Fruit fly (Drosophila melanogaster) whole organism, embryonic: ENCODE results near the gene CSN5.

Experiments
- B-H1 ChIP-seq: fragments of 200-800 bp; sonication (Bioruptor generic); IDR thresholded peaks from 3 replicates; pipeline ENCODE4 v1.3.6; 2022; ENCODE audit warnings: missing biosample characterization, missing genetic modification characterization
- C15 ChIP-seq: fragments of 200-800 bp; sonication (Bioruptor generic); IDR thresholded peaks from 3 replicates; pipeline ENCODE4 v1.3.6; 2022; ENCODE audit warnings: missing biosample characterization, missing genetic modification characterization
- CG10654 ChIP-seq: fragments of 200-800 bp; sonication (Bioruptor generic); optimal IDR thresholded peaks from 2 replicates; lab custom pipeline; 2016; ENCODE audit warnings: missing biosample characterization, missing genetic modification characterization
- CG10959 ChIP-seq: fragments of 200-800 bp; sonication (Bioruptor generic); IDR thresholded peaks from 2 replicates; pipeline ENCODE4 v1.3.6; 2022; ENCODE audit warnings: missing biosample characterization, missing genetic modification characterization
- CG11456 ChIP-seq: fragments of 200-800 bp; sonication (Bioruptor generic); IDR thresholded peaks from 3 replicates; pipeline ENCODE4 v1.3.6; 2022; ENCODE audit warnings: missing biosample characterization, missing genetic modification characterization
- CG13624 ChIP-seq: fragments of 200-800 bp; sonication (Bioruptor generic); optimal IDR thresholded peaks from 2 replicates; lab custom pipeline; 2016; ENCODE audit warnings: missing biosample characterization, missing genetic modification characterization
- CG14441 ChIP-seq: fragments of 200-800 bp; sonication (Bioruptor generic); IDR thresholded peaks from 2 replicates; pipeline ENCODE4 v1.3.6; 2022; ENCODE audit warnings: missing biosample characterization, missing genetic modification characterization
- CG14965 ChIP-seq: fragments of 200-800 bp; sonication (Bioruptor generic); optimal IDR thresholded peaks from 2 replicates; lab custom pipeline; 2016; ENCODE audit warnings: missing biosample characterization, missing genetic modification characterization, borderline replicate concordance
- CG15073 ChIP-seq: fragments of 200-800 bp; sonication (Bioruptor generic); optimal IDR thresholded peaks from 2 replicates; lab custom pipeline; 2016; ENCODE audit warnings: missing biosample characterization, missing genetic modification characterization
- CG16815 ChIP-seq: fragments of 200-800 bp; sonication (Bioruptor generic); optimal IDR thresholded peaks from 3 replicates; lab custom pipeline; 2017; ENCODE audit warnings: missing biosample characterization, mild to moderate bottlenecking, missing genetic modification characterization
- CG18599 ChIP-seq: fragments of 200-800 bp; sonication (Bioruptor generic); optimal IDR thresholded peaks from 3 replicates; lab custom pipeline; 2017; ENCODE audit warnings: missing biosample characterization, missing genetic modification characterization, mild to moderate bottlenecking, moderate library complexity, missing genetic modification reagents
- CG18764 ChIP-seq: fragments of 200-800 bp; sonication (Bioruptor generic); optimal IDR thresholded peaks from 3 replicates; lab custom pipeline; 2016; ENCODE audit warnings: missing biosample characterization, missing genetic modification characterization
- CG32767 ChIP-seq: fragments of 200-800 bp; sonication (Bioruptor generic); IDR thresholded peaks from 2 replicates; pipeline ENCODE4 v1.3.6; 2022; ENCODE audit warnings: missing biosample characterization, missing genetic modification characterization
- CG34376 ChIP-seq: fragments of 200-800 bp; sonication (Bioruptor generic); optimal IDR thresholded peaks from 2 replicates; lab custom pipeline; 2018; ENCODE audit warnings: missing biosample characterization, mild to moderate bottlenecking, missing genetic modification characterization
- CG3726 ChIP-seq: fragments of 200-800 bp; sonication (Bioruptor generic); IDR thresholded peaks from 3 replicates; pipeline ENCODE4, ENCODE4 v1.3.6; 2022; ENCODE audit warnings: missing biosample characterization, missing genetic modification characterization
- CG3847 ChIP-seq: fragments of 200-800 bp; sonication (Bioruptor generic); IDR thresholded peaks from 2 replicates; pipeline ENCODE4 v1.3.6; 2022; ENCODE audit warnings: missing biosample characterization, missing genetic modification characterization
- CG43689 ChIP-seq: fragments of 200-800 bp; sonication (Bioruptor generic); IDR thresholded peaks from 2 replicates; pipeline ENCODE4 v1.3.6; 2022; ENCODE audit warnings: missing biosample characterization, missing genetic modification characterization
- CG4730 ChIP-seq: fragments of 200-800 bp; sonication (Bioruptor generic); IDR thresholded peaks from 2 replicates; pipeline ENCODE4 v1.3.6; 2022; ENCODE audit warnings: missing biosample characterization, missing genetic modification characterization
- CG4854 ChIP-seq: fragments of 200-800 bp; sonication (Bioruptor generic); optimal IDR thresholded peaks from 2 replicates; lab custom pipeline; 2016; ENCODE audit warnings: missing biosample characterization, missing genetic modification characterization, inconsistent platforms
- CG5245 ChIP-seq: fragments of 200-800 bp; sonication (Bioruptor generic); optimal IDR thresholded peaks from 3 replicates; lab custom pipeline; 2016; ENCODE audit warnings: missing biosample characterization, missing genetic modification characterization
- CG6683 ChIP-seq: fragments of 200-800 bp; sonication (Bioruptor generic); optimal IDR thresholded peaks from 2 replicates; lab custom pipeline; 2017; ENCODE audit warnings: missing biosample characterization, mild to moderate bottlenecking, missing genetic modification characterization, missing genetic modification reagents
- CG8765 ChIP-seq: fragments of 200-800 bp; sonication (Bioruptor generic); IDR thresholded peaks from 2 replicates; pipeline ENCODE4 v1.3.6; 2022; ENCODE audit warnings: missing biosample characterization, missing genetic modification characterization
- CHES-1-like ChIP-seq: fragments of 200-800 bp; sonication (Bioruptor generic); optimal IDR thresholded peaks from 2 replicates; lab custom pipeline; 2016; ENCODE audit warnings: missing biosample characterization, missing genetic modification characterization
- Dbx ChIP-seq: fragments of 200-800 bp; sonication (Bioruptor generic); IDR thresholded peaks from 3 replicates; pipeline ENCODE4 v1.3.6; 2022; ENCODE audit warnings: missing biosample characterization, missing genetic modification characterization
- Dp ChIP-seq: fragments of 200-800 bp; sonication (Bioruptor generic); optimal IDR thresholded peaks from 2 replicates; lab custom pipeline; 2018; ENCODE audit warnings: missing biosample characterization, mild to moderate bottlenecking, missing genetic modification characterization, moderate library complexity
- Fer3 ChIP-seq: fragments of 200-800 bp; sonication (Bioruptor generic); optimal IDR thresholded peaks from 2 replicates; lab custom pipeline; 2018; ENCODE audit warnings: missing biosample characterization, mild to moderate bottlenecking, missing genetic modification characterization, moderate library complexity
- Myb ChIP-seq: fragments of 200-800 bp; sonication (Bioruptor generic); optimal IDR thresholded peaks from 2 replicates; lab custom pipeline; 2016; ENCODE audit warnings: missing biosample characterization, missing genetic modification characterization
- Nf-YC ChIP-seq: fragments of 200-800 bp; optimal IDR thresholded peaks from 3 replicates; lab custom pipeline; 2019; ENCODE audit warnings: missing biosample characterization, mild to moderate bottlenecking, missing genetic modification characterization, moderate library complexity
- Ptx1 ChIP-seq: fragments of 200-800 bp; sonication (Bioruptor generic); IDR thresholded peaks from 2 replicates; pipeline ENCODE4 v1.3.6; 2022; ENCODE audit warnings: missing biosample characterization, missing genetic modification characterization
- Rfx ChIP-seq: fragments of 200-800 bp; sonication (Bioruptor generic); IDR thresholded peaks from 2 replicates; pipeline ENCODE4 v1.3.6; 2022; ENCODE audit warnings: missing biosample characterization, missing genetic modification characterization
- Six4 ChIP-seq: fragments of 200-800 bp; sonication (Bioruptor generic); optimal IDR thresholded peaks from 2 replicates; lab custom pipeline; 2016; ENCODE audit warnings: missing biosample characterization, missing genetic modification characterization
- Taf1 ChIP-seq: fragments of 200-800 bp; sonication (Bioruptor generic); IDR thresholded peaks from 2 replicates; pipeline ENCODE4 v1.3.6; 2022; ENCODE audit warnings: missing biosample characterization, missing genetic modification characterization
- bigmax ChIP-seq: fragments of 200-800 bp; sonication (Bioruptor generic); optimal IDR thresholded peaks from 2 replicates; lab custom pipeline; 2018; ENCODE audit warnings: missing biosample characterization, mild to moderate bottlenecking, missing genetic modification characterization
- caup ChIP-seq: fragments of 200-800 bp; sonication (Bioruptor generic); optimal IDR thresholded peaks from 3 replicates; lab custom pipeline; 2017; ENCODE audit warnings: missing biosample characterization, mild to moderate bottlenecking, missing genetic modification characterization, moderate library complexity; ENCODE audit not compliant: severe bottlenecking
- ci ChIP-seq: fragments of 200-800 bp; sonication (Bioruptor generic); IDR thresholded peaks from 3 replicates; pipeline ENCODE4 v1.3.6; 2022; ENCODE audit warnings: missing biosample characterization, missing genetic modification characterization
- fd64A ChIP-seq: fragments of 200-800 bp; sonication (Bioruptor generic); optimal IDR thresholded peaks from 3 replicates; lab custom pipeline; 2018; ENCODE audit warnings: missing biosample characterization, mild to moderate bottlenecking, missing genetic modification characterization
- gem ChIP-seq: fragments of 200-800 bp; sonication (Bioruptor generic); optimal IDR thresholded peaks from 2 replicates; lab custom pipeline; 2019; ENCODE audit warnings: missing biosample characterization, mild to moderate bottlenecking, missing genetic modification characterization, moderate library complexity
- hb ChIP-seq: fragments of 200-800 bp; sonication (Bioruptor generic); IDR thresholded peaks from 3 replicates; pipeline ENCODE4 v1.3.6; 2022; ENCODE audit warnings: missing biosample characterization, missing genetic modification characterization; ENCODE audit not compliant: partially characterized antibody
- hkb ChIP-seq, 2 experiments: fragments of 200-800 bp in 1 of 2; fragments of >200 bp in 1 of 2; sonication (Bioruptor generic) in 1 of 2; IDR thresholded peaks in 1 of 2; optimal IDR thresholded peaks in 1 of 2; 2 replicates each; pipeline versions ENCODE4 v1.3.6 to Lab custom; 2017 to 2022; ENCODE audit warnings: missing biosample characterization in 1 of 2, missing genetic modification characterization in 1 of 2
- ken ChIP-seq: fragments of 200-800 bp; sonication (Bioruptor generic); IDR thresholded peaks from 3 replicates; pipeline ENCODE4 v1.3.6; 2022; ENCODE audit warnings: missing biosample characterization, missing genetic modification characterization
- luna ChIP-seq: fragments of 200-800 bp; sonication (Bioruptor generic); optimal IDR thresholded peaks from 2 replicates; lab custom pipeline; 2016; ENCODE audit warnings: missing biosample characterization, missing genetic modification characterization
- maf-S ChIP-seq: fragments of 200-800 bp; sonication (Bioruptor generic); optimal IDR thresholded peaks from 2 replicates; lab custom pipeline; 2016; ENCODE audit warnings: missing biosample characterization, missing genetic modification characterization
- otp ChIP-seq: fragments of 200-800 bp; sonication (Bioruptor generic); IDR thresholded peaks from 3 replicates; pipeline ENCODE4, ENCODE4 v1.3.6; 2022; ENCODE audit warnings: missing biosample characterization, missing genetic modification characterization
- pan ChIP-seq, 4 experiments: fragments of >200 bp in 3 of 4; fragments of 200-800 bp in 1 of 4; sonication (Bioruptor generic) in 1 of 4; optimal IDR thresholded peaks in 3 of 4; IDR thresholded peaks in 1 of 4; 2 replicates each; pipeline versions ENCODE4 v1.3.6 to Lab custom; 2017 to 2022; ENCODE audit warnings: missing biosample characterization in 2 of 4, missing genetic modification characterization in 2 of 4, mixed read lengths in 1 of 4
- pb ChIP-seq: fragments of 200-800 bp; sonication (Bioruptor generic); optimal IDR thresholded peaks from 3 replicates; lab custom pipeline; 2016; ENCODE audit warnings: missing biosample characterization, missing genetic modification characterization
- prd ChIP-seq, 3 experiments: fragments of >200 bp in 2 of 3; fragments of 200-800 bp in 1 of 3; sonication (Bioruptor generic) in 1 of 3; optimal IDR thresholded peaks in 2 of 3; IDR thresholded peaks in 1 of 3; 2 replicates in 2 of 3; 3 replicates in 1 of 3; pipeline versions ENCODE4 v1.3.6 to Lab custom; 2017 to 2022; ENCODE audit warnings: missing biosample characterization in 1 of 3, missing genetic modification characterization in 1 of 3
- schlank ChIP-seq: fragments of 200-800 bp; sonication (Bioruptor generic); optimal IDR thresholded peaks from 2 replicates; lab custom pipeline; 2018; ENCODE audit warnings: missing biosample characterization, mild to moderate bottlenecking, missing genetic modification characterization
- seq ChIP-seq: fragments of 200-800 bp; sonication (Bioruptor generic); IDR thresholded peaks from 2 replicates; pipeline ENCODE4 v1.3.6; 2022; ENCODE audit warnings: missing biosample characterization, missing genetic modification characterization
- shn ChIP-seq: fragments of 200-800 bp; sonication (Bioruptor generic); optimal IDR thresholded peaks from 3 replicates; lab custom pipeline; 2016; ENCODE audit warnings: missing biosample characterization, missing genetic modification characterization
- slbo ChIP-seq: fragments of 200-800 bp; sonication (Bioruptor generic); IDR thresholded peaks from 2 replicates; pipeline ENCODE4 v1.3.6; 2022; ENCODE audit warnings: missing biosample characterization, missing genetic modification characterization
- yki ChIP-seq: fragments of >200 bp; optimal IDR thresholded peaks from 3 replicates; lab custom pipeline; 2018

CSN5 gene

dm6 chr3R:16496209-16496608 lies 26.3 kb downstream of the CSN5 start (continued):
- TF ChIP-seq Rfx (GFP tag; lab: Robert Waterston, UW), result no peak
- no peak for TF ChIP-seq caup (GFP tag; lab: Kevin White, UChicago)
- TF ChIP-seq schlank (tag; lab: Kevin White, UChicago), result no peak
- TF ChIP-seq Ptx1, result peak; percentile 49
- TF ChIP-seq CG3726 (GFP tag; lab: Robert Waterston, UW), result no peak
- no peak for TF ChIP-seq CG16815 (GFP tag; lab: Kevin White, UChicago)
- TF ChIP-seq slbo (GFP tag; lab: Robert Waterston, UW), result no peak; the same call in 1 of the 2 replicates
- TF ChIP-seq Six4 (GFP tag; lab: Kevin White, UChicago), result no peak
- TF ChIP-seq CG18599, result peak; percentile 13
- TF ChIP-seq Dbx (GFP tag; lab: Robert Waterston, UW), result no peak
- TF ChIP-seq yki (lab: Kevin White, UChicago), result no peak
- 0 out of 2 replicates have a peak, but pooled peaks have one; percentile 16 for TF ChIP-seq CG32767 (GFP tag; lab: Robert Waterston, UW)
- TF ChIP-seq CG34376 (GFP tag; lab: Kevin White, UChicago), result no peak
- TF ChIP-seq CG13624 (GFP tag; lab: Kevin White, UChicago), result no peak
- TF ChIP-seq Nf-YC (tag; lab: Kevin White, UChicago), result no peak
- TF ChIP-seq CG14965, result no peak
- no peak for TF ChIP-seq Fer3 (tag; lab: Kevin White, UChicago)
- no peak for TF ChIP-seq CG6683 (GFP tag; lab: Kevin White, UChicago)
- TF ChIP-seq CG8765 (GFP tag; lab: Robert Waterston, UW), result no peak
- no peak for TF ChIP-seq CHES-1-like
- TF ChIP-seq otp (GFP tag; lab: Robert Waterston, UW), result 0 out of 3 replicates have a peak, but pooled peaks have one; percentile 22
- TF ChIP-seq luna (GFP tag; lab: Kevin White, UChicago), result no peak
- no peak for TF ChIP-seq Dp (GFP tag; lab: Kevin White, UChicago)
- no peak for TF ChIP-seq CG10959 (GFP tag; lab: Robert Waterston, UW)
- TF ChIP-seq hb (GFP tag; lab: Robert Waterston, UW), result no peak
- TF ChIP-seq prd (optimal IDR thresholded peaks at IDR 0.05; lab: Kevin White, UChicago), result no peak
- peak; percentile 38; the same call in 1 of the 3 replicates for TF ChIP-seq prd (GFP tag; IDR thresholded peaks at IDR 0.05; lab: Robert Waterston, UW)
- TF ChIP-seq C15 (GFP tag; lab: Robert Waterston, UW), result no peak
- TF ChIP-seq ci (GFP tag; lab: Robert Waterston, UW), result 0 out of 3 replicates have a peak, but pooled peaks have one; percentile 39
- TF ChIP-seq maf-S (GFP tag; lab: Kevin White, UChicago), result no peak
- TF ChIP-seq CG43689, result no peak
- no peak for TF ChIP-seq B-H1 (GFP tag; lab: Robert Waterston, UW)
- TF ChIP-seq pan (optimal IDR thresholded peaks at IDR 0.05; lab: Kevin White, UChicago), result no peak
- TF ChIP-seq pan (GFP tag; optimal IDR thresholded peaks at IDR 0.05 in 1 of 2, IDR thresholded peaks at IDR 0.05 in 1 of 2), result peak in 1 of 2 experiments; percentile 6
- TF ChIP-seq CG4854 (GFP tag; lab: Kevin White, UChicago), result no peak
- TF ChIP-seq ken, result no peak
- no peak for TF ChIP-seq fd64A (GFP tag; lab: Kevin White, UChicago)
- no peak for TF ChIP-seq CG3847
- TF ChIP-seq Myb, result no peak
- no peak for TF ChIP-seq CG10654 (GFP tag; lab: Kevin White, UChicago)
- TF ChIP-seq seq (GFP tag; lab: Robert Waterston, UW), result no peak
- no peak for TF ChIP-seq bigmax
- TF ChIP-seq pb (GFP tag; lab: Kevin White, UChicago), result no peak
- TF ChIP-seq gem, result no peak
- no peak for TF ChIP-seq CG15073 (GFP tag; lab: Kevin White, UChicago)
- no peak for TF ChIP-seq CG5245 (GFP tag; lab: Kevin White, UChicago)
- TF ChIP-seq hkb (optimal IDR thresholded peaks at IDR 0.05; lab: Kevin White, UChicago), result no peak
- no peak for TF ChIP-seq hkb (GFP tag; IDR thresholded peaks at IDR 0.05; lab: Robert Waterston, UW)
- peak; percentile 54; the same call in 1 of the 2 replicates for TF ChIP-seq CG14441 (GFP tag; lab: Robert Waterston, UW)
- 0 out of 2 replicates have a peak, but pooled peaks have one; percentile 28 for TF ChIP-seq CG4730
- no peak for TF ChIP-seq Taf1 (GFP tag; lab: Robert Waterston, UW)
- no peak for TF ChIP-seq CG18764
- TF ChIP-seq shn (GFP tag; lab: Kevin White, UChicago), result no peak
- no peak for TF ChIP-seq CG11456 (GFP tag; lab: Robert Waterston, UW)
